Fruit fly (Drosophila melanogaster): Measurements from ENCODE around the gene Pdp1.

Gene Pdp1

DNA sequence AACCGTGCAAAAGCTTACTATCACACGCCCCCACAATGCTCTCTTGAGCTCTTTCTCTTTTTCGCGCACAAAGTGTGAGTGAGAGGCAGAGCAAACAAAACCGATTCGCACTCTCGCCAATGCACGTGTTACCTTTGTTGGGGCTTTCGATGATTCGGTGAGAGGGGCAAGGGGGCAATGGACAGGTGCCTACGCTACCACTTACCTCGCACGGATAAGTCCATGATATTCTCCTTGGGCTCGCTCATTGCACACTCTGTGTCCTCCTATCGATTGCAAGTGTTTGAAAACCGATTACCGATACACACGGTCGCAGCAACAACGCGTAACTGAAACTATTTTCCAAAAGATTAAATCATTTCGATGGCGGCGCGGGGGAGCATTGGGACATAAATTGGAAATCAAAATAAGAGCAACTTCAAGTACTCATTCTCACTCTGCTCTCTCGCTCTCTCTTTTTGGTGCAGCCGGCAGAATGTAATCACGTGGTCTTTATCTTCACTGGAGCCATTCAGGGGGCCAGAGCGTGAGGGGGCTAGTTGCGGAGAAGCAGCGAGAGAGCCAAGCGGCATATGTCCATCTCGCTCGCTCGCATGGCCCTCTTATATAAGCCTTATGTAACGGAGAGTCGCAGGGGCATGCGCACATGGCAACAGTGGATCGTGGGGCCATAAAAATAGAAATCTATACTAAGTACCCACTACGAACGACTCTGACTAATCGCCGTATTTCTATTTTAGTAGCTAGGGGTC, at the start of gene Pdp1 (continued):
- TF ChIP-seq scrt (GFP tag; optimal IDR thresholded peaks at IDR 0.05) (no peak), HmgZ (tag; optimal IDR thresholded peaks at IDR 0.05) (no peak), chn (GFP tag; optimal IDR thresholded peaks at IDR 0.05) (no peak), sisA (GFP tag; IDR thresholded peaks at IDR 0.05) (no peak), TFAM (GFP tag; optimal IDR thresholded peaks at IDR 0.05) (no peak), CG10543 (GFP tag; optimal IDR thresholded peaks at IDR 0.05) (peak; percentile 81), CG18262 (tag; optimal IDR thresholded peaks at IDR 0.05) (peak; percentile 16), Awh (GFP tag; IDR thresholded peaks at IDR 0.05) (no peak), cwo (GFP tag; optimal IDR thresholded peaks at IDR 0.05) (peak; percentile 98), slp2 (GFP tag; optimal IDR thresholded peaks at IDR 0.05) (no peak), ranshi (GFP tag; IDR thresholded peaks at IDR 0.05) (no peak; the same call in 1 of the 2 replicates), NK7.1 (GFP tag; optimal IDR thresholded peaks at IDR 0.05) (no peak), CG11456 (GFP tag; IDR thresholded peaks at IDR 0.05) (no peak; the same call in 2 of the 3 replicates), luna (GFP tag; optimal IDR thresholded peaks at IDR 0.05) (no peak), gfzf (GFP tag; optimal IDR thresholded peaks at IDR 0.05) (no peak), lilli (GFP tag; optimal IDR thresholded peaks at IDR 0.05) (no peak), CG31388 (GFP tag; optimal IDR thresholded peaks at IDR 0.05) (no peak), BEAF-32 (GFP tag; optimal IDR thresholded peaks at IDR 0.05) (peak; percentile 43), CG6254 (GFP tag; optimal IDR thresholded peaks at IDR 0.05) (no peak), dmrt11E (tag; optimal IDR thresholded peaks at IDR 0.05) (no peak), D19B (GFP tag; optimal IDR thresholded peaks at IDR 0.05) (no peak), CG9932 (GFP tag; IDR thresholded peaks at IDR 0.05) (no peak), CG10366 (GFP tag; IDR thresholded peaks at IDR 0.05) (no peak; the same call in 1 of the 2 replicates), btn (GFP tag; optimal IDR thresholded peaks at IDR 0.05) (no peak), CG15073 (GFP tag; optimal IDR thresholded peaks at IDR 0.05) (no peak), nerfin-2 (GFP tag; IDR thresholded peaks at IDR 0.05; ENCODE audit: partially characterized antibody) (0 out of 2 replicates have a peak, but pooled peaks have one; percentile 50), CG6689 (GFP tag; IDR thresholded peaks at IDR 0.05) (no peak), caup (GFP tag; optimal IDR thresholded peaks at IDR 0.05; ENCODE audit: severe bottlenecking) (no peak), CG7963 (GFP tag; IDR thresholded peaks at IDR 0.05; ENCODE audit: partially characterized antibody) (0 out of 3 replicates have a peak, but pooled peaks have one; percentile 57), MESR4 (GFP tag; optimal IDR thresholded peaks at IDR 0.05) (no peak), CG5245 (GFP tag; optimal IDR thresholded peaks at IDR 0.05) (no peak), CG32772 (GFP tag; IDR thresholded peaks at IDR 0.05) (no peak), MBD-R2 (GFP tag; IDR thresholded peaks at IDR 0.05) (peak; percentile 9; the same call in 1 of the 2 replicates), CG6654 (GFP tag; optimal IDR thresholded peaks at IDR 0.05) (no peak), CG9817 (tag; optimal IDR thresholded peaks at IDR 0.05) (no peak), CG14965 (GFP tag; optimal IDR thresholded peaks at IDR 0.05; ENCODE audit: borderline replicate concordance) (no peak), mam (GFP tag; optimal IDR thresholded peaks at IDR 0.05) (no peak)

DNA sequence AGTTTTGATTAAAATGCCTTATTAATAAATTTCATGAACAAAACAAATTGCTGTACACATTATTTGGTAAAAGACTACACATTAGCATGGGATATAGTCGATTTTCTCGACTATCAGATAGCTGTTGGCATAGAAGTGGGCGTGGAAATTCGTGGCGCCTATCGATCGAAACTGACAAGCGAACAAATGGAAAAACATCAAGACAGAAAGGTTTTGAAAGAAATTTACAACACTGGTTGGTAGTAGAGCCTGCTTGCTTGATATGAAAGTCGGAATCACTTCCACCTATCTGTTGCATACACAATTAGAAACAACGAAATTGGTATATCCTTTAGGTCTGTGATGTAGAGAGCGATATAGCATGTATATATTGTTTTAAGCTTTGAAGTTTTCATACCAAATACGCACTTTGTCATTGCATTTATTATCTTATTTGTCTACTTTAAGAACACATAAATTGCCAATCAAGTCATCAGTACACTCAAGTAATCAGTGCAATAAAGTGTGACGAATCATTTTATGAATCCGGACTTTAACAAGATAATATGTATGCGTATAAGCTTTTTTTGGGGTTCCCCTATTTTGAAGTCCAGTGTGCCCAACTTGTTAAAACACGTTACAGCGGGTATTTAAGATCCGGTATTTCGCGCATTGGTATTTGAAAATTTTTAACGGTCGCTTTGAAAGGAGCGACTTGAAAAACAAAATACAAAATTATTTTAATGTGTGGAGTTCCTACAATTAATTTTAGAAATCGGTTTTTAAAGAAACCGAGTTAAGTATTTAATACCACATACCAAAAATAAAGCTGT, 48.8 kb upstream of the Pdp1 start:
- TF ChIP-seq Dref (GFP tag; IDR thresholded peaks at IDR 0.05) (peak; percentile 35; the same call in 1 of the 2 replicates), CG9215 (GFP tag; IDR thresholded peaks at IDR 0.05) (no peak), dimm (GFP tag; IDR thresholded peaks at IDR 0.05) (no peak), CG9797 (GFP tag; optimal IDR thresholded peaks at IDR 0.05) (peak; percentile 24), Myb (GFP tag; optimal IDR thresholded peaks at IDR 0.05) (peak; percentile 91), E2f2 (GFP tag; IDR thresholded peaks at IDR 0.05) (peak; percentile 64), Dll (GFP tag; IDR thresholded peaks at IDR 0.05; ENCODE audit: partially characterized antibody) (peak; percentile 62), HLH3B (GFP tag; IDR thresholded peaks at IDR 0.05) (no peak), CG8290 (GFP tag; optimal IDR thresholded peaks at IDR 0.05) (peak; percentile 63), CG8290 (tag; optimal IDR thresholded peaks at IDR 0.05) (peak; percentile 29 to 53), CG13287 (GFP tag; IDR thresholded peaks at IDR 0.05; ENCODE audit: partially characterized antibody) (peak; percentile 19; the same call in 1 of the 2 replicates), BEAF-32 (GFP tag; optimal IDR thresholded peaks at IDR 0.05) (peak; percentile 23), inv (GFP tag; IDR thresholded peaks at IDR 0.05; ENCODE audit: partially characterized antibody) (0 out of 2 replicates have a peak, but pooled peaks have one; percentile 28)
